Worm (Caenorhabditis elegans) whole organism, L1 larva: Measurements from ENCODE around the gene srxa-6.

Experiments used
- C16A3.4 ChIP-seq: fragments of 150-350 bp; optimal IDR thresholded peaks from 2 replicates; lab custom pipeline; 2014; ENCODE audit warnings: missing biosample characterization, missing genetic modification characterization
- Y116A8C.19 ChIP-seq: sonication (generic microtip); optimal IDR thresholded peaks from 2 replicates; lab custom pipeline; 2016; ENCODE audit warnings: missing compliant biosample characterization, missing genetic modification characterization, borderline replicate concordance
- aha-1 ChIP-seq: fragments of 150-350 bp; optimal IDR thresholded peaks from 2 replicates; lab custom pipeline; 2014; ENCODE audit warnings: missing biosample characterization, missing genetic modification characterization
- alr-1 ChIP-seq: fragments of 200-800 bp; sonication (Bioruptor generic); optimal IDR thresholded peaks from 2 replicates; lab custom pipeline; 2018; ENCODE audit warnings: borderline replicate concordance, mild to moderate bottlenecking, missing genetic modification characterization, missing compliant biosample characterization
- aly-2 ChIP-seq: fragments of 150-350 bp; optimal IDR thresholded peaks from 2 replicates; lab custom pipeline; 2014; ENCODE audit warnings: missing biosample characterization, missing genetic modification characterization
- ama-1 ChIP-seq: fragments of 150-350 bp; optimal IDR thresholded peaks from 2 replicates; lab custom pipeline; 2014
- blmp-1 ChIP-seq: fragments of 150-350 bp; optimal IDR thresholded peaks from 2 replicates; lab custom pipeline; 2014; ENCODE audit warnings: missing biosample characterization, missing genetic modification characterization
- ceh-88 ChIP-seq: fragments of 200-800 bp; sonication (Bioruptor generic); IDR thresholded peaks from 2 replicates; pipeline ENCODE4 v1.3.6; 2022; ENCODE audit warnings: missing genetic modification characterization, missing compliant biosample characterization
- ceh-90 ChIP-seq: sonication (generic microtip); optimal IDR thresholded peaks from 2 replicates; lab custom pipeline; 2016; ENCODE audit warnings: missing genetic modification characterization, missing compliant biosample characterization
- ces-1 ChIP-seq: fragments of 150-350 bp; optimal IDR thresholded peaks from 2 replicates; lab custom pipeline; 2014; ENCODE audit warnings: missing biosample characterization, missing genetic modification reagents, missing genetic modification characterization
- efl-1 ChIP-seq, 4 experiments: fragments of 150-350 bp; optimal IDR thresholded peaks in 3 of 4; peaks in 1 of 4; 1 replicate in 1 of 4; 2 replicates in 3 of 4; lab custom pipeline; 2014; ENCODE audit warnings: missing biosample characterization in 2 of 4, missing genetic modification characterization in 2 of 4, missing genetic modification reagents in 2 of 4
- efl-3 ChIP-seq: fragments of 200-800 bp; sonication (Bioruptor generic); optimal IDR thresholded peaks from 2 replicates; lab custom pipeline; 2018; ENCODE audit warnings: mild to moderate bottlenecking, missing genetic modification characterization, missing compliant biosample characterization
- egl-13 ChIP-seq: sonication (generic microtip); optimal IDR thresholded peaks from 2 replicates; lab custom pipeline; 2016; ENCODE audit warnings: missing genotype, missing genetic modification reagents, missing genetic modification characterization, missing compliant biosample characterization
- egl-27 ChIP-seq, 2 experiments: fragments of 150-350 bp in 1 of 2; sonication (generic microtip); optimal IDR thresholded peaks; 3 replicates each; lab custom pipeline; 2017 to 2018; ENCODE audit warnings: missing biosample characterization in 2 of 2, missing genetic modification characterization in 2 of 2, missing genetic modification reagents in 2 of 2
- fkh-10 ChIP-seq: sonication (generic microtip); optimal IDR thresholded peaks from 2 replicates; lab custom pipeline; 2017; ENCODE audit warnings: missing biosample characterization, missing genetic modification reagents, missing genetic modification characterization
- fkh-8 ChIP-seq: sonication (generic microtip); optimal IDR thresholded peaks from 2 replicates; lab custom pipeline; 2016; ENCODE audit warnings: mild to moderate bottlenecking, missing genetic modification characterization, missing compliant biosample characterization
- fos-1 ChIP-seq: fragments of 150-350 bp; optimal IDR thresholded peaks from 2 replicates; lab custom pipeline; 2014; ENCODE audit warnings: missing biosample characterization, missing genetic modification characterization
- hlh-17 ChIP-seq: fragments of 200-800 bp; sonication (Bioruptor generic); optimal IDR thresholded peaks from 2 replicates; lab custom pipeline; 2018; ENCODE audit warnings: missing genetic modification characterization, mild to moderate bottlenecking, missing compliant biosample characterization, moderate library complexity, borderline replicate concordance
- hlh-4 ChIP-seq: sonication (generic microtip); optimal IDR thresholded peaks from 2 replicates; lab custom pipeline; 2016; ENCODE audit warnings: mild to moderate bottlenecking, missing genetic modification characterization, missing compliant biosample characterization
- irx-1 ChIP-seq: sonication (generic microtip); optimal IDR thresholded peaks from 2 replicates; lab custom pipeline; 2016; ENCODE audit warnings: missing genetic modification characterization, missing compliant biosample characterization
- lin-15B ChIP-seq: fragments of 150-350 bp; sonication (generic microtip); optimal IDR thresholded peaks from 3 replicates; lab custom pipeline; 2014; ENCODE audit warnings: missing biosample characterization, missing genetic modification characterization
- lin-35 ChIP-seq, 2 experiments: fragments of 150-350 bp; optimal IDR thresholded peaks; 2 replicates each; lab custom pipeline; 2014; ENCODE audit warnings: missing biosample characterization in 2 of 2, missing genetic modification characterization in 2 of 2, missing genetic modification reagents in 2 of 2
- lir-3 ChIP-seq: sonication (generic microtip); optimal IDR thresholded peaks from 2 replicates; lab custom pipeline; 2016; ENCODE audit warnings: mild to moderate bottlenecking, missing genetic modification characterization, moderate library complexity, missing compliant biosample characterization; ENCODE audit not compliant: poor library complexity
- lsy-2 ChIP-seq, 2 experiments: fragments of 150-350 bp; optimal IDR thresholded peaks; 2 replicates each; lab custom pipeline; 2014; ENCODE audit warnings: missing biosample characterization in 2 of 2, missing genetic modification characterization in 2 of 2
- mab-9 ChIP-seq: fragments of 200-800 bp; sonication (Bioruptor generic); IDR thresholded peaks from 2 replicates; pipeline ENCODE4 v1.3.6; 2022; ENCODE audit warnings: missing genetic modification reagents, missing genetic modification characterization, missing compliant biosample characterization
- mef-2 ChIP-seq: fragments of 150-350 bp; optimal IDR thresholded peaks from 2 replicates; lab custom pipeline; 2014; ENCODE audit warnings: missing biosample characterization, missing genetic modification characterization
- mep-1 ChIP-seq: fragments of 150-350 bp; optimal IDR thresholded peaks from 2 replicates; lab custom pipeline; 2014; ENCODE audit warnings: missing biosample characterization, missing genetic modification characterization
- nhr-20 ChIP-seq: sonication (generic microtip); optimal IDR thresholded peaks from 2 replicates; lab custom pipeline; 2016; ENCODE audit warnings: mild to moderate bottlenecking, missing genetic modification characterization, missing compliant biosample characterization
- nhr-237 ChIP-seq: fragments of 150-350 bp; optimal IDR thresholded peaks from 2 replicates; lab custom pipeline; 2014; ENCODE audit warnings: missing biosample characterization, missing genetic modification characterization
- nhr-71 ChIP-seq: sonication (generic microtip); optimal IDR thresholded peaks from 2 replicates; lab custom pipeline; 2016; ENCODE audit warnings: mild to moderate bottlenecking, missing genetic modification characterization, moderate library complexity, missing compliant biosample characterization
- nhr-76 ChIP-seq: sonication (generic microtip); optimal IDR thresholded peaks from 2 replicates; lab custom pipeline; 2017; ENCODE audit warnings: missing biosample characterization, missing genetic modification characterization
- nhr-77 ChIP-seq: fragments of 150-350 bp; optimal IDR thresholded peaks from 2 replicates; lab custom pipeline; 2014; ENCODE audit warnings: missing biosample characterization, missing genetic modification characterization
- nhr-84 ChIP-seq: sonication (generic microtip); optimal IDR thresholded peaks from 2 replicates; lab custom pipeline; 2017; ENCODE audit warnings: missing biosample characterization, missing genetic modification characterization
- nhr-85 ChIP-seq: sonication (generic microtip); peaks from one replicate; lab custom pipeline; 2016; ENCODE audit warnings: missing genetic modification characterization, inconsistent platforms, missing compliant biosample characterization
- nhr-90 ChIP-seq: sonication (generic microtip); optimal IDR thresholded peaks from 2 replicates; lab custom pipeline; 2016; ENCODE audit warnings: mild to moderate bottlenecking, missing genetic modification characterization, missing compliant biosample characterization; ENCODE audit not compliant: poor library complexity
- pag-3 ChIP-seq: sonication (generic microtip); optimal IDR thresholded peaks from 2 replicates; lab custom pipeline; 2017; ENCODE audit warnings: missing genetic modification characterization, mild to moderate bottlenecking, missing compliant biosample characterization, antibody characterized with exemption, borderline replicate concordance; ENCODE audit not compliant: insufficient read depth
- rnt-1 ChIP-seq: sonication (generic microtip); optimal IDR thresholded peaks from 2 replicates; lab custom pipeline; 2016; ENCODE audit warnings: mild to moderate bottlenecking, missing genetic modification characterization, moderate library complexity, missing compliant biosample characterization
- skn-1 ChIP-seq: fragments of 150-350 bp; optimal IDR thresholded peaks from 2 replicates; lab custom pipeline; 2014; ENCODE audit warnings: missing biosample characterization, missing genetic modification characterization
- snu-23 ChIP-seq: sonication (generic microtip); optimal IDR thresholded peaks from 2 replicates; lab custom pipeline; 2016; ENCODE audit warnings: missing genetic modification characterization, missing compliant biosample characterization
- sox-4 ChIP-seq: sonication (generic microtip); optimal IDR thresholded peaks from 2 replicates; lab custom pipeline; 2016; ENCODE audit warnings: missing genetic modification characterization, missing compliant biosample characterization
- sptf-1 ChIP-seq: fragments of 150-350 bp; optimal IDR thresholded peaks from 2 replicates; lab custom pipeline; 2014; ENCODE audit warnings: missing biosample characterization, missing genetic modification characterization
- tlp-1 ChIP-seq: fragments of 150-350 bp; optimal IDR thresholded peaks from 2 replicates; lab custom pipeline; 2014; ENCODE audit warnings: missing biosample characterization, missing genetic modification characterization
- unc-130 ChIP-seq: fragments of 150-350 bp; optimal IDR thresholded peaks from 2 replicates; lab custom pipeline; 2017; ENCODE audit warnings: missing biosample characterization, missing genetic modification characterization, inconsistent platforms
- unc-62 ChIP-seq: fragments of 150-350 bp; optimal IDR thresholded peaks from 2 replicates; lab custom pipeline; 2014; ENCODE audit warnings: missing biosample characterization, missing genetic modification reagents, missing genetic modification characterization
- unc-98 ChIP-seq: fragments of 200-800 bp; sonication (Bioruptor generic); IDR thresholded peaks from 2 replicates; pipeline ENCODE4 v1.3.6; 2022; ENCODE audit warnings: missing genetic modification characterization, missing compliant biosample characterization
- vab-15 ChIP-seq: sonication (generic microtip); optimal IDR thresholded peaks from 2 replicates; lab custom pipeline; 2017; ENCODE audit warnings: missing genotype, mild to moderate bottlenecking, missing genetic modification characterization, missing compliant biosample characterization
- ztf-11 ChIP-seq, 2 experiments: sonication (generic microtip); optimal IDR thresholded peaks; 2 replicates each; lab custom pipeline; 2016 to 2017; ENCODE audit warnings: missing genetic modification characterization in 2 of 2, missing biosample characterization in 1 of 2, missing compliant biosample characterization in 1 of 2

The srxa-6 gene

DNA sequence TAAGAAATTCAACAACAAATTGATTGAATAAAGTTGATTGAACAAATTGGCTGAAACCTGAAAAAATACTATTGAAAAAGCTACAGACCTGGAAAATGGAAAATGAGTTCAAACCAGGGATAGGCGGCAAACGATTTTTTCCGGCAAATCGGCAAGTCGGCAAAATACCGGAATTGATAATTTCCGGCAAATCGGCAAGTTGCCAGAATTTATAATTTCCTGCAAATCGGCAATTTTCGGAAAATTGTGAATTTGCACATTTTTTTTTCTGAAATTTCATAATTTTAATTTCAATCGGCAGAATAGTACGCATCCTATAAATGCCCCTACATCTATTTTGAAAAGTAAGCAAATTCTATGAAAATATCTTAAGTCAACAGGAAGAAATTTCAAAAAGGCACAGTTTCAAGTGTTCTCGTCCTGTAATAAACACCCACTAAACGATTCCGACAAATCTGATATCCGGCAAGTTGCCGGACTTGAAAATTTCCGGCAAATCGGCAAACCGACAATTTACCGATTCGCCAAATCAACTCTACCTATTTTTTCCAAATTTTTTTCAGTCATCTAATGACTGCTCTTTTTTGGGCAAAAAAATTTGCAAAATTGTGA lies 17.8 kb upstream of the srxa-6 start (continued):
- no peak for TF ChIP-seq nhr-84 (tag; lab: Kevin White, UChicago)
- TF ChIP-seq egl-13 (tag; lab: Kevin White, UChicago): no peak
- no peak for TF ChIP-seq ceh-88 (GFP tag; lab: Robert Waterston, UW)
- TF ChIP-seq rnt-1 (tag; lab: Kevin White, UChicago): peak; percentile 18
- TF ChIP-seq nhr-71 (tag; lab: Kevin White, UChicago): no peak
- no peak for TF ChIP-seq vab-15 (tag; lab: Kevin White, UChicago)
- no peak for TF ChIP-seq skn-1 (tag; lab: Kevin White, UChicago)
- no peak for TF ChIP-seq nhr-77 (tag; lab: Kevin White, UChicago)
- TF ChIP-seq lin-15B (tag; lab: Kevin White, UChicago): no peak
- TF ChIP-seq nhr-76: no peak
- no peak for TF ChIP-seq lir-3 (tag; lab: Kevin White, UChicago)
- no peak for TF ChIP-seq efl-1 (optimal IDR thresholded peaks at IDR 0.05; lab: Kevin White, UChicago)
- TF ChIP-seq efl-1 (GFP tag; optimal IDR thresholded peaks at IDR 0.05 in 1 of 2; lab: Kevin White, UChicago): peak in 1 of 2 experiments; percentile 78
- no peak for TF ChIP-seq egl-27 (tag; optimal IDR thresholded peaks at IDR 0.05; lab: Kevin White, UChicago)
- no peak for TF ChIP-seq unc-98 (GFP tag; lab: Robert Waterston, UW)
- no peak for TF ChIP-seq efl-3 (GFP tag; lab: Kevin White, UChicago)
- TF ChIP-seq hlh-17 (GFP tag; lab: Kevin White, UChicago): no peak
- TF ChIP-seq ceh-90 (tag; lab: Kevin White, UChicago): no peak
- TF ChIP-seq fos-1 (tag; lab: Kevin White, UChicago): no peak
- TF ChIP-seq tlp-1 (tag; lab: Kevin White, UChicago): no peak

DNA sequence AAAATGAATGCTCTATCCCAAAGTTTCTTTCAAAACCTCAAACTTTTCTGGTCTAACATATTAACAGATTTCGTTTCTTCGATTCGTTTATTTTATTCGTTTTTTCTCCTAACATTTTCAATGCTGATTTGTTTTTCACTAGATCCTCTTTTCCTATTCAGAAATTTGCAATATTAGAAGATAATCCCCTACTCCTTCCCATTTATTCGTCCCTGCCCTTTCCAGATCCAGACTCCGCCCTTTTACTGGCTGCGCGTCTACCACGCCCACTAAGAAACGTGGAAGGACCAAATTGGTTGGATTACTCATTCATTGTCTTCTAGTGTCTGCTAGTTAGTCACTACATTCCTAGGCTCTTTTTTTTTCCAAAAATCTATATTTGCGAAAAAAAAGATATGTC lies 12.8 kb upstream of the srxa-6 start, which contains the start of gene Y44A6C.2:
Y44A6C.2 (plus strand) TSS at position 301 of the 400 bp plus-strand sequence.
- TF ChIP-seq nhr-71 (tag; lab: Kevin White, UChicago) (no peak), nhr-85 (tag; lab: Kevin White, UChicago) (no peak), nhr-20 (tag; lab: Kevin White, UChicago) (no peak), blmp-1 (tag; lab: Kevin White, UChicago) (no peak), ces-1 (GFP tag; lab: Kevin White, UChicago) (no peak), snu-23 (GFP tag; lab: Kevin White, UChicago) (no peak), unc-130 (tag; lab: Kevin White, UChicago) (no peak), lsy-2 (tag; optimal IDR thresholded peaks at IDR 0.05; lab: Kevin White, UChicago) (no peak), ama-1 (lab: Kevin White, UChicago) (no peak), mab-9 (no peak), sox-4 (tag; lab: Kevin White, UChicago) (no peak), nhr-90 (no peak), nhr-237 (no peak), ceh-88 (GFP tag; lab: Robert Waterston, UW) (no peak), C16A3.4 (no peak), ceh-90 (tag; lab: Kevin White, UChicago) (no peak), unc-62 (GFP tag; lab: Kevin White, UChicago) (no peak), Y116A8C.19 (tag; lab: Kevin White, UChicago) (no peak), irx-1 (no peak)

DNA sequence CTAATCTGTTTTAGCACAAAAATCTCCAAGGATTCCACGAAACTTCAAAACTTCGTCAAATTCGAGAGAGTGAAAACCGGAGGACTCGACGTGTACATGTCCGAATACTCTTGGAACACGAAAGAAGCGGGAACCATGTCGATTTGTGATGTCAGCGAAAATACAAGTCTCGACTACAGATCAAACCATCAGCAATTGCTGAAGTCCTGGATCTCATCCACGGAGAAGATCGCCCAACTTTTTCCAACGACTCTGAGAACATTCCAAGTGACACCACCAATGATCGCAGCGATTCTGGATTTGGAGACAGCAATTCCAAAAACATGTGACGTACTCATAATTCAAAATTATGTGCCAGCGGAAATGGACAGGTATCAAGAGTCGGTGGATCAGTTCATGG lies 12.3 kb upstream of the srxa-6 start:
- no peak for TF ChIP-seq efl-1 (optimal IDR thresholded peaks at IDR 0.05; lab: Kevin White, UChicago)
- peak in 1 of 2 experiments; percentile 58 for TF ChIP-seq efl-1 (GFP tag; optimal IDR thresholded peaks at IDR 0.05 in 1 of 2; lab: Kevin White, UChicago)
- TF ChIP-seq aha-1: no peak

DNA sequence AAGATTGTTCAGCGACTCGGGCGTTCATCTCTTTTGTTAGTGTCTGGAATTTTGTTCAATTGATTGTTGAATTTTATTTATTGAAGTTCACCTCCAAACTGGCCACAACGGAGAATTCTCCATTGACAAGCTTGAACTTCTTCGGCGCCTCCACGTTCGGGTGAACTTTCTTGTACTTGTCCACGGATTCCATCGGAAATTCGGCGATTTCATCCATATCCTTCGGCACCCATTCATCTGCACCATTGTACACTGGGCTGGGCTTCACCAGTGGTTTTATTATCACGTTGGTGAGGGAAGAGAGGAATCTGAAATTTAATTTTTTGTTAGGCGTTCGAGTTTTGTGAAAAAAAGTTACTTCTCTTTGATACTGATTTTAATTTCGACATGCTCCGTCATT lies 7.3 kb upstream of the srxa-6 start:
- TF ChIP-seq mep-1 (tag; lab: Kevin White, UChicago) (no peak), pag-3 (no peak), hlh-4 (tag; lab: Kevin White, UChicago) (no peak), nhr-85 (tag; lab: Kevin White, UChicago) (no peak), aha-1 (no peak), alr-1 (tag; lab: Kevin White, UChicago) (no peak), ztf-11 (tag; optimal IDR thresholded peaks at IDR 0.05; lab: Kevin White, UChicago) (no peak), lsy-2 (tag; optimal IDR thresholded peaks at IDR 0.05; lab: Kevin White, UChicago) (no peak), nhr-77 (tag; lab: Kevin White, UChicago) (no peak), mef-2 (tag; lab: Kevin White, UChicago) (no peak), lin-35 (GFP tag; optimal IDR thresholded peaks at IDR 0.05; lab: Kevin White, UChicago) (no peak), blmp-1 (tag; lab: Kevin White, UChicago) (no peak), fkh-10 (GFP tag; lab: Kevin White, UChicago) (no peak), sptf-1 (tag; lab: Kevin White, UChicago) (no peak), snu-23 (GFP tag; lab: Kevin White, UChicago) (no peak), aly-2 (tag; lab: Kevin White, UChicago) (no peak), fkh-8 (no peak)
